Fruit fly (Drosophila melanogaster) whole organism, embryonic: ENCODE data around the gene Dlip1.

Experiments used
- CG7357 ChIP-seq: fragments of 200-800 bp; sonication (Bioruptor generic); IDR thresholded peaks from 3 replicates; pipeline ENCODE4 v1.3.6; 2022; ENCODE audit warnings: missing biosample characterization, missing genetic modification characterization
- ap ChIP-seq: fragments of 200-800 bp; sonication (Bioruptor generic); IDR thresholded peaks from 2 replicates; pipeline ENCODE4 v1.3.6; 2022; ENCODE audit warnings: missing biosample characterization, missing genetic modification characterization
- lola ChIP-seq, 3 experiments: fragments of >200 bp in 2 of 3; fragments of 200-800 bp in 1 of 3; sonication (Bioruptor generic) in 1 of 3; optimal IDR thresholded peaks; 2 replicates each; lab custom pipeline; 2017 to 2019; ENCODE audit warnings: missing biosample characterization in 3 of 3, missing genetic modification characterization in 3 of 3, mild to moderate bottlenecking in 1 of 3, moderate library complexity in 1 of 3
- nmo ChIP-seq: fragments of 200-800 bp; sonication (Bioruptor generic); optimal IDR thresholded peaks from 2 replicates; lab custom pipeline; 2018; ENCODE audit warnings: missing biosample characterization, mild to moderate bottlenecking, missing genetic modification characterization, moderate library complexity

- TF ChIP-seq nmo (GFP tag; lab: Kevin White, UChicago), result peak; percentile 53
- no peak for TF ChIP-seq CG7357
- TF ChIP-seq lola (GFP tag; optimal IDR thresholded peaks at IDR 0.05; lab: Kevin White, UChicago), result no peak
- no peak for TF ChIP-seq ap (GFP tag; lab: Robert Waterston, UW)
These were observed 38.6 kb upstream of the Dlip1 start for dm6 chrX:9119671-9120364.
